Fruit fly (Drosophila melanogaster) Kc167 (cell line): ENCODE measurements around the gene Send1.

Experiments
- Myc ChIP-seq: fragments of >200 bp; optimal IDR thresholded peaks from 2 replicates; lab custom pipeline; 2017; ENCODE audit warnings: missing external identifiers
- h ChIP-seq: fragments of >200 bp; optimal IDR thresholded peaks from 3 replicates; lab custom pipeline; 2018; ENCODE audit warnings: missing external identifiers
- psq ChIP-seq: fragments of >200 bp; optimal IDR thresholded peaks from 2 replicates; lab custom pipeline; 2017; ENCODE audit warnings: missing external identifiers

dm6 chr2L:2251175-2251574 lies 3.7 kb downstream of the Send1 start, which contains the start of gene Ser12:
- TF ChIP-seq h (lab: Kevin White, UChicago) (no peak), psq (lab: Kevin White, UChicago) (no peak), Myc (lab: Kevin White, UChicago) (no peak)
